Worm (Caenorhabditis elegans): ENCODE measurements around the gene C07G2.5.

The C07G2.5 gene

ce11 chrIII:4491164-4492144 lies 7.4 kb downstream of the C07G2.5 start (continued):
- TF ChIP-seq duxl-1 (tag; optimal IDR thresholded peaks at IDR 0.05; ENCODE audit: poor library complexity) (peak; percentile 1), zfp-3 (GFP tag; conservative IDR thresholded peaks at IDR 0.05) (peak; percentile 31; the same call in 1 of the 2 replicates), gei-8 (GFP tag; optimal IDR thresholded peaks at IDR 0.05) (peak; percentile 67), jun-1 (tag; optimal IDR thresholded peaks at IDR 0.05) (no peak), nhr-76 (tag; optimal IDR thresholded peaks at IDR 0.05) (no peak), lim-7 (GFP tag; IDR thresholded peaks at IDR 0.05) (no peak), ceh-82 (tag; optimal IDR thresholded peaks at IDR 0.05) (no peak), dpl-1 (GFP tag; optimal IDR thresholded peaks at IDR 0.05) (peak; percentile 57), Y5F2A.4 (GFP tag; optimal IDR thresholded peaks at IDR 0.05) (peak; percentile 54), nhr-102 (tag; optimal IDR thresholded peaks at IDR 0.05) (peak; percentile 78), F49E8.2 (tag; optimal IDR thresholded peaks at IDR 0.05; ENCODE audit: borderline replicate concordance) (peak; percentile 40), spr-3 (GFP tag; optimal IDR thresholded peaks at IDR 0.05) (no peak), lin-1 (GFP tag; IDR thresholded peaks at IDR 0.05) (peak; percentile 56; the same call in 1 of the 2 replicates), mdl-1 (tag; optimal IDR thresholded peaks at IDR 0.05) (no peak), hif-1 (tag; optimal IDR thresholded peaks at IDR 0.05) (peak in 1 of 2 experiments; percentile 50), nhr-6 (tag; optimal IDR thresholded peaks at IDR 0.05) (no peak), mep-1 (tag; optimal IDR thresholded peaks at IDR 0.05) (no peak), F26F4.8 (GFP tag; conservative IDR thresholded peaks at IDR 0.05) (no peak), unc-130 (GFP tag; optimal IDR thresholded peaks at IDR 0.05) (peak; percentile 57)

- TF ChIP-seq lin-39 (tag; optimal IDR thresholded peaks at IDR 0.05) (no peak), tra-1 (GFP tag; IDR thresholded peaks at IDR 0.05) (no peak), set-16 (GFP tag; IDR thresholded peaks at IDR 0.05) (no peak), Y48G9A.11 (GFP tag; IDR thresholded peaks at IDR 0.05) (peak; percentile 92), nhr-42 (GFP tag; IDR thresholded peaks at IDR 0.05) (no peak), fkh-10 (GFP tag; optimal IDR thresholded peaks at IDR 0.05) (no peak), ama-1 (optimal IDR thresholded peaks at IDR 0.05) (no peak), R02D3.7 (tag; optimal IDR thresholded peaks at IDR 0.05) (no peak), nhr-6 (tag; optimal IDR thresholded peaks at IDR 0.05) (no peak), arid-1 (GFP tag; conservative IDR thresholded peaks at IDR 0.05) (peak; percentile 71; the same call in 1 of the 2 replicates), dmd-6 (GFP tag; IDR thresholded peaks at IDR 0.05) (no peak), unc-130 (GFP tag; optimal IDR thresholded peaks at IDR 0.05) (peak; percentile 98), ZK546.5 (tag; optimal IDR thresholded peaks at IDR 0.05) (no peak), daf-8 (GFP tag; IDR thresholded peaks at IDR 0.05) (no peak), nhr-48 (tag; optimal IDR thresholded peaks at IDR 0.05) (no peak), cey-2 (tag; optimal IDR thresholded peaks at IDR 0.05; ENCODE audit: borderline replicate concordance, insufficient read depth) (no peak), lin-15B (tag; optimal IDR thresholded peaks at IDR 0.05) (no peak), nhr-41 (GFP tag; IDR thresholded peaks at IDR 0.05) (no peak), duxl-1 (tag; optimal IDR thresholded peaks at IDR 0.05; ENCODE audit: poor library complexity) (no peak), zfp-2 (tag; optimal IDR thresholded peaks at IDR 0.05) (no peak), D1046.2 (GFP tag; IDR thresholded peaks at IDR 0.05) (no peak), Y105C5A.15 (GFP tag; IDR thresholded peaks at IDR 0.05) (no peak), nhr-77 (tag; optimal IDR thresholded peaks at IDR 0.05) (no peak), ZK337.2 (GFP tag; IDR thresholded peaks at IDR 0.05) (no peak), lsy-2 (tag; optimal IDR thresholded peaks at IDR 0.05) (peak in 1 of 2 experiments; percentile 64), ceh-44 (GFP tag; IDR thresholded peaks at IDR 0.05) (peak; percentile 60; the same call in 1 of the 2 replicates), fos-1 (tag; optimal IDR thresholded peaks at IDR 0.05) (no peak), lin-1 (GFP tag; IDR thresholded peaks at IDR 0.05) (no peak), madf-5 (GFP tag; IDR thresholded peaks at IDR 0.05) (no peak), lin-38 (GFP tag; IDR thresholded peaks at IDR 0.05) (peak; percentile 88), skn-1 (tag; optimal IDR thresholded peaks at IDR 0.05) (no peak), mdt-29 (GFP tag; IDR thresholded peaks at IDR 0.05) (no peak), Y5F2A.4 (GFP tag; optimal IDR thresholded peaks at IDR 0.05) (no peak)
Measured at ce11 chrIII:4488892-4489409, 9.9 kb downstream of the C07G2.5 start, which contains the start of gene cpg-1. TSS of gene cpg-1 (plus strand) at chrIII:4489359.

Measured in whole organism, L4 larva.